Fruit fly (Drosophila melanogaster) whole organism, embryonic: Measurements from ENCODE around the gene Ide.

Experiments used
- Bdp1 ChIP-seq: fragments of 200-800 bp; sonication (Bioruptor generic); optimal IDR thresholded peaks from 3 replicates; lab custom pipeline; 2016; ENCODE audit warnings: missing biosample characterization, missing genetic modification characterization
- Blimp-1 ChIP-seq: fragments of 200-800 bp; sonication (Bioruptor generic); optimal IDR thresholded peaks from 3 replicates; lab custom pipeline; 2018; ENCODE audit warnings: missing biosample characterization, missing genetic modification characterization, mild to moderate bottlenecking, moderate library complexity, missing genetic modification reagents
- CG10147 ChIP-seq: fragments of 200-800 bp; sonication (Bioruptor generic); optimal IDR thresholded peaks from 2 replicates; lab custom pipeline; 2019; ENCODE audit warnings: missing biosample characterization, mild to moderate bottlenecking, missing genetic modification characterization, moderate library complexity
- CG11456 ChIP-seq: fragments of 200-800 bp; sonication (Bioruptor generic); IDR thresholded peaks from 3 replicates; pipeline ENCODE4 v1.3.6; 2022; ENCODE audit warnings: missing biosample characterization, missing genetic modification characterization
- CG11504 ChIP-seq: fragments of 200-800 bp; sonication (Bioruptor generic); optimal IDR thresholded peaks from 3 replicates; lab custom pipeline; 2019; ENCODE audit warnings: missing biosample characterization, mild to moderate bottlenecking, missing genetic modification characterization, moderate library complexity
- CG12769 ChIP-seq: fragments of 200-800 bp; sonication (Bioruptor generic); optimal IDR thresholded peaks from 2 replicates; lab custom pipeline; 2019; ENCODE audit warnings: missing biosample characterization, mild to moderate bottlenecking, missing genetic modification characterization, moderate library complexity
- CG13424 ChIP-seq: fragments of 200-800 bp; sonication (Bioruptor generic); optimal IDR thresholded peaks from 2 replicates; lab custom pipeline; 2019; ENCODE audit warnings: missing biosample characterization, mild to moderate bottlenecking, missing genetic modification characterization, moderate library complexity
- CG14667 ChIP-seq: fragments of 200-800 bp; sonication (Bioruptor generic); IDR thresholded peaks from 2 replicates; pipeline ENCODE4 v1.3.6; 2022; ENCODE audit warnings: missing biosample characterization, missing genetic modification characterization
- CG17361 ChIP-seq: fragments of 200-800 bp; sonication (Bioruptor generic); IDR thresholded peaks from 3 replicates; pipeline ENCODE4 v1.3.6; 2022; ENCODE audit warnings: missing biosample characterization, missing genetic modification characterization
- CG18619 ChIP-seq: fragments of 200-800 bp; sonication (Bioruptor generic); optimal IDR thresholded peaks from 3 replicates; lab custom pipeline; 2017; ENCODE audit warnings: missing biosample characterization, mild to moderate bottlenecking, missing genetic modification characterization
- CG2120 ChIP-seq: fragments of 200-800 bp; sonication (Bioruptor generic); optimal IDR thresholded peaks from 3 replicates; lab custom pipeline; 2016; ENCODE audit warnings: missing biosample characterization, missing genetic modification characterization
- CG2875 ChIP-seq: fragments of 200-800 bp; sonication (Bioruptor generic); optimal IDR thresholded peaks from 2 replicates; lab custom pipeline; 2017; ENCODE audit warnings: missing biosample characterization, mild to moderate bottlenecking, missing genetic modification characterization, missing genetic modification reagents
- CG32772 ChIP-seq: fragments of 200-800 bp; sonication (Bioruptor generic); IDR thresholded peaks from 2 replicates; pipeline ENCODE4 v1.3.6; 2022; ENCODE audit warnings: missing biosample characterization, missing genetic modification characterization
- CG6854 ChIP-seq: fragments of 200-800 bp; sonication (Bioruptor generic); optimal IDR thresholded peaks from 3 replicates; lab custom pipeline; 2017; ENCODE audit warnings: missing biosample characterization, mild to moderate bottlenecking, missing genetic modification characterization
- CG7372 ChIP-seq: fragments of 200-800 bp; sonication (Bioruptor generic); IDR thresholded peaks from 2 replicates; pipeline ENCODE4 v1.3.6; 2022; ENCODE audit warnings: missing biosample characterization, missing genetic modification characterization
- CG7839 ChIP-seq: fragments of 200-800 bp; sonication (Bioruptor generic); optimal IDR thresholded peaks from 3 replicates; lab custom pipeline; 2018; ENCODE audit warnings: missing biosample characterization, mild to moderate bottlenecking, missing genetic modification characterization, moderate library complexity
- CG7928 ChIP-seq: fragments of 200-800 bp; sonication (Bioruptor generic); optimal IDR thresholded peaks from 2 replicates; lab custom pipeline; 2017; ENCODE audit warnings: missing biosample characterization, mild to moderate bottlenecking, missing genetic modification characterization
- CG8765 ChIP-seq: fragments of 200-800 bp; sonication (Bioruptor generic); IDR thresholded peaks from 2 replicates; pipeline ENCODE4 v1.3.6; 2022; ENCODE audit warnings: missing biosample characterization, missing genetic modification characterization
- CG9817 ChIP-seq: fragments of 200-800 bp; sonication (Bioruptor generic); optimal IDR thresholded peaks from 2 replicates; lab custom pipeline; 2018; ENCODE audit warnings: missing biosample characterization, mild to moderate bottlenecking, missing genetic modification characterization, moderate library complexity
- Deaf1 ChIP-seq: fragments of 200-800 bp; optimal IDR thresholded peaks from 3 replicates; lab custom pipeline; 2019; ENCODE audit warnings: missing biosample characterization, mild to moderate bottlenecking, missing genetic modification characterization, moderate library complexity
- Doc2 ChIP-seq: fragments of 200-800 bp; sonication (Bioruptor generic); IDR thresholded peaks from 2 replicates; pipeline ENCODE4 v1.3.6; 2022; ENCODE audit warnings: missing biosample characterization, missing genetic modification characterization
- Fer3 ChIP-seq: fragments of 200-800 bp; sonication (Bioruptor generic); optimal IDR thresholded peaks from 2 replicates; lab custom pipeline; 2018; ENCODE audit warnings: missing biosample characterization, mild to moderate bottlenecking, missing genetic modification characterization, moderate library complexity
- Hmx ChIP-seq: fragments of 200-800 bp; sonication (Bioruptor generic); optimal IDR thresholded peaks from 2 replicates; lab custom pipeline; 2016; ENCODE audit warnings: missing biosample characterization, missing genetic modification characterization
- Hr51 ChIP-seq, 2 experiments: fragments of 200-800 bp; sonication (Bioruptor generic); optimal IDR thresholded peaks; 2 replicates in 1 of 2; 3 replicates in 1 of 2; lab custom pipeline; 2016 to 2018; ENCODE audit warnings: missing biosample characterization in 2 of 2, missing genetic modification characterization in 2 of 2, mild to moderate bottlenecking in 1 of 2, moderate library complexity in 1 of 2
- Hsf ChIP-seq: fragments of 200-800 bp; sonication (Bioruptor generic); optimal IDR thresholded peaks from 3 replicates; lab custom pipeline; 2016; ENCODE audit warnings: missing biosample characterization, missing genetic modification characterization
- NFAT ChIP-seq: fragments of 200-800 bp; sonication (Bioruptor generic); IDR thresholded peaks from 2 replicates; pipeline ENCODE4 v1.3.6; 2022; ENCODE audit warnings: missing biosample characterization, missing genetic modification characterization
- Poxn ChIP-seq: fragments of 200-800 bp; sonication (Bioruptor generic); IDR thresholded peaks from 2 replicates; pipeline ENCODE4 v1.3.6; 2022; ENCODE audit warnings: missing biosample characterization, missing genetic modification characterization
- Usf ChIP-seq: fragments of 200-800 bp; sonication (Bioruptor generic); optimal IDR thresholded peaks from 2 replicates; lab custom pipeline; 2017; ENCODE audit warnings: missing genotype, missing biosample characterization, missing genetic modification characterization
- bcd ChIP-seq: fragments of 200-800 bp; sonication (Bioruptor generic); optimal IDR thresholded peaks from 2 replicates; lab custom pipeline; 2017; ENCODE audit warnings: missing biosample characterization, mild to moderate bottlenecking, missing genetic modification characterization
- crc ChIP-seq: fragments of 200-800 bp; sonication (Bioruptor generic); optimal IDR thresholded peaks from 2 replicates; lab custom pipeline; 2016; ENCODE audit warnings: missing biosample characterization, missing genetic modification characterization
- crp ChIP-seq, 2 experiments: fragments of 200-800 bp; sonication (Bioruptor generic); optimal IDR thresholded peaks; 2 replicates in 1 of 2; 3 replicates in 1 of 2; lab custom pipeline; 2017; ENCODE audit warnings: missing biosample characterization in 2 of 2, missing genetic modification characterization in 2 of 2, mild to moderate bottlenecking in 1 of 2, moderate library complexity in 1 of 2
- ems ChIP-seq: fragments of 200-800 bp; sonication (Bioruptor generic); optimal IDR thresholded peaks from 3 replicates; lab custom pipeline; 2016; ENCODE audit warnings: missing biosample characterization, missing genetic modification characterization
- eyg ChIP-seq: fragments of 200-800 bp; sonication (Bioruptor generic); optimal IDR thresholded peaks from 3 replicates; lab custom pipeline; 2016; ENCODE audit warnings: missing biosample characterization, missing genetic modification characterization
- fd3F ChIP-seq: fragments of 200-800 bp; sonication (Bioruptor generic); optimal IDR thresholded peaks from 2 replicates; lab custom pipeline; 2018; ENCODE audit warnings: missing biosample characterization, mild to moderate bottlenecking, missing genetic modification characterization, moderate library complexity
- ftz-f1 ChIP-seq: fragments of 200-800 bp; sonication (Bioruptor generic); optimal IDR thresholded peaks from 2 replicates; lab custom pipeline; 2016; ENCODE audit warnings: missing biosample characterization, missing genetic modification characterization
- gsb-n ChIP-seq: fragments of 200-800 bp; sonication (Bioruptor generic); optimal IDR thresholded peaks from 3 replicates; lab custom pipeline; 2018; ENCODE audit warnings: missing biosample characterization, mild to moderate bottlenecking, missing genetic modification characterization
- jigr1 ChIP-seq: fragments of 200-800 bp; sonication (Bioruptor generic); IDR thresholded peaks from 3 replicates; pipeline ENCODE4 v1.3.6; 2022; ENCODE audit warnings: missing biosample characterization, missing genetic modification characterization
- ken ChIP-seq: fragments of 200-800 bp; sonication (Bioruptor generic); IDR thresholded peaks from 3 replicates; pipeline ENCODE4 v1.3.6; 2022; ENCODE audit warnings: missing biosample characterization, missing genetic modification characterization
- klu ChIP-seq: fragments of 200-800 bp; sonication (Bioruptor generic); IDR thresholded peaks from 2 replicates; pipeline ENCODE4 v1.3.6; 2022; ENCODE audit warnings: missing biosample characterization, missing genetic modification characterization
- nau ChIP-seq: fragments of 200-800 bp; sonication (Bioruptor generic); optimal IDR thresholded peaks from 3 replicates; lab custom pipeline; 2017; ENCODE audit warnings: missing biosample characterization, mild to moderate bottlenecking, missing genetic modification characterization, missing genetic modification reagents
- nerfin-2 ChIP-seq: fragments of 200-800 bp; sonication (Bioruptor generic); IDR thresholded peaks from 2 replicates; pipeline ENCODE4 v1.3.6; 2022; ENCODE audit warnings: missing biosample characterization, missing genetic modification characterization; ENCODE audit not compliant: partially characterized antibody
- pros ChIP-seq: fragments of 200-800 bp; sonication (Bioruptor generic); optimal IDR thresholded peaks from 3 replicates; lab custom pipeline; 2019; ENCODE audit warnings: missing biosample characterization, mild to moderate bottlenecking, missing genetic modification characterization, moderate library complexity
- pzg ChIP-seq: fragments of 200-800 bp; sonication (Bioruptor generic); optimal IDR thresholded peaks from 3 replicates; lab custom pipeline; 2018; ENCODE audit warnings: missing biosample characterization, mild to moderate bottlenecking, missing genetic modification characterization, moderate library complexity
- tgo ChIP-seq: fragments of 200-800 bp; sonication (Bioruptor generic); IDR thresholded peaks from 3 replicates; pipeline ENCODE4 v1.3.6; 2022; ENCODE audit warnings: missing biosample characterization, missing genetic modification characterization
- ttk ChIP-seq: fragments of 200-800 bp; sonication (Bioruptor generic); IDR thresholded peaks from 2 replicates; pipeline ENCODE4 v2.1.2; 2022; ENCODE audit warnings: missing biosample characterization, missing genetic modification characterization
- zen2 ChIP-seq: fragments of 200-800 bp; sonication (Bioruptor generic); IDR thresholded peaks from 3 replicates; pipeline ENCODE4 v1.3.6; 2022; ENCODE audit warnings: missing biosample characterization, missing genetic modification characterization; ENCODE audit not compliant: partially characterized antibody
- zf30C ChIP-seq: fragments of 200-800 bp; sonication (Bioruptor generic); optimal IDR thresholded peaks from 3 replicates; lab custom pipeline; 2018; ENCODE audit warnings: missing biosample characterization, mild to moderate bottlenecking, missing genetic modification characterization

The Ide gene

DNA sequence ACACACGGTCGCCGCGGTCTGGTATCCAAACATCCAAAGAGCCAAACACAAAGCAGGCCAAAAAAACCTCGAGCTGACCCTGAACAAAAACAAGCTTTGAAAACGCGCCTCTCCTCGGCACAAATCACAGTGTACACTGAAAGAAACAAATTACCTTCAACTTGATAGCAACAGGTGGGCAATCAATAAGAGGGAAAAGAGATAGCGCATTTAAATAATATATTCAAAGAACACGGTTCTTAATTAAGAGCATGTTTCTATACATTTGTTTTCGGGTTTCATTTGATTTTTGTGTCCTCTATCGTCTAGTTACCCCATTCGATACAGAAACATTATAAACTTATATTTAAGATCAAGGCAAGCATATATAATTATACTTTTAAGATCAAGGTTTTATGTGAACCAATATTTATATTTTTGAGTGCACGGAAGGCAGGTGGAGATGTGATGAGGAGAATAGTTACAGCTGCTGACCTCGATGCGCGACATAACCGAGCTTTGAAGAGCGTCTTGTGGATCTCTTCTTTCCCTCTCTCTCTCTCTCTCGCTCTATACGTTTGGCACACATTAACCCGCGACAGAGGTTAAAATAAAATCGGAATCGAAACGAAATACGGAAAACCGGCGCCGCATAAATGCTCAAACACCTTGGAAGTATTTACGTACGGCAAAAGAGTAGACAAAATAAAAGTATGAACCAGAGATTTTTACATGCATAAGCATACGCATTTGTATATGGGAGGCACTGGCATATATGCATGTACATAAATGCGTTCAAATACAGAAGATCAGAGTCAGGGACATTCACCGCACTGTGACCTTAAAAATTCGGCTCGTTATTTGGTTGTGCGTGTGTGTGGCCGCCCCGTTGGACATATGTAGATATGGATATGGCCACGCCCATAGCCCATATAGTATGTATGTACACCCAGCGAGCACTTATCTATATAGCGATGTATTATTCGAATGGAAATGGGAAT, 22.8 kb upstream of the Ide start (continued):
- TF ChIP-seq crp (GFP tag; optimal IDR thresholded peaks at IDR 0.05; lab: Kevin White, UChicago), result peak in 1 of 2 experiments; percentile 50
- no peak for TF ChIP-seq Poxn (GFP tag; lab: Robert Waterston, UW)
- peak; percentile 81 for TF ChIP-seq nau (GFP tag; lab: Kevin White, UChicago)
- peak; percentile 81 for TF ChIP-seq Blimp-1 (GFP tag; lab: Kevin White, UChicago)
- peak; percentile 23; the same call in 1 of the 2 replicates for TF ChIP-seq CG32772 (GFP tag; lab: Robert Waterston, UW)
- TF ChIP-seq CG7372 (GFP tag; lab: Robert Waterston, UW), result peak; percentile 71
- TF ChIP-seq Bdp1 (GFP tag; lab: Kevin White, UChicago), result peak; percentile 63
- peak; percentile 93 for TF ChIP-seq CG17361 (GFP tag; lab: Robert Waterston, UW)
- peak; percentile 69 for TF ChIP-seq ems (GFP tag; lab: Kevin White, UChicago)
- peak; percentile 82 for TF ChIP-seq CG9817 (tag; lab: Kevin White, UChicago)
- TF ChIP-seq Fer3, result peak; percentile 83
- peak; percentile 51 for TF ChIP-seq CG7928 (GFP tag; lab: Kevin White, UChicago)
- TF ChIP-seq CG7839 (tag; lab: Kevin White, UChicago), result peak; percentile 91
- TF ChIP-seq NFAT (GFP tag; lab: Robert Waterston, UW), result peak; percentile 57; the same call in 1 of the 2 replicates
- TF ChIP-seq Usf (GFP tag; lab: Kevin White, UChicago), result peak; percentile 39
- peak; percentile 85 for TF ChIP-seq ftz-f1 (GFP tag; lab: Kevin White, UChicago)
- TF ChIP-seq zf30C (GFP tag; lab: Kevin White, UChicago), result peak; percentile 81
- peak; percentile 81 for TF ChIP-seq CG10147
- peak; percentile 74; the same call in 2 of the 3 replicates for TF ChIP-seq CG11456
- TF ChIP-seq Hsf (GFP tag; lab: Kevin White, UChicago), result peak; percentile 86
- TF ChIP-seq Hr51 (GFP tag; optimal IDR thresholded peaks at IDR 0.05; lab: Kevin White, UChicago), result peak; percentile 55 to 92
- peak; percentile 60 for TF ChIP-seq Deaf1 (tag; lab: Kevin White, UChicago)
- TF ChIP-seq nerfin-2, result no peak
- peak; percentile 88 for TF ChIP-seq CG18619 (GFP tag; lab: Kevin White, UChicago)
- peak; percentile 79 for TF ChIP-seq tgo (GFP tag; lab: Robert Waterston, UW)
- peak; percentile 89 for TF ChIP-seq bcd (GFP tag; lab: Kevin White, UChicago)
- TF ChIP-seq CG6854, result peak; percentile 87
- peak; percentile 47 for TF ChIP-seq eyg (GFP tag; lab: Kevin White, UChicago)
- peak; percentile 52 for TF ChIP-seq crc
- peak; percentile 91 for TF ChIP-seq CG13424
- no peak for TF ChIP-seq zen2
- no peak for TF ChIP-seq CG8765 (GFP tag; lab: Robert Waterston, UW)
- TF ChIP-seq ttk (GFP tag; lab: Robert Waterston, UW), result peak; percentile 75
- TF ChIP-seq gsb-n (tag; lab: Kevin White, UChicago), result peak; percentile 76
- peak; percentile 47 for TF ChIP-seq CG14667 (GFP tag; lab: Robert Waterston, UW)
- TF ChIP-seq Hmx (GFP tag; lab: Kevin White, UChicago), result peak; percentile 69
- peak; percentile 92 for TF ChIP-seq CG11504 (tag; lab: Kevin White, UChicago)
- TF ChIP-seq Doc2, result no peak
- peak; percentile 80 for TF ChIP-seq CG2875 (GFP tag; lab: Kevin White, UChicago)
- TF ChIP-seq jigr1 (GFP tag; lab: Robert Waterston, UW), result peak; percentile 48; the same call in 1 of the 3 replicates
- TF ChIP-seq pzg (GFP tag; lab: Kevin White, UChicago), result no peak
- TF ChIP-seq CG12769 (tag; lab: Kevin White, UChicago), result peak; percentile 56
- TF ChIP-seq ken, result peak; percentile 59; the same call in 2 of the 3 replicates
- peak; percentile 65; the same call in 1 of the 2 replicates for TF ChIP-seq klu
- TF ChIP-seq fd3F (GFP tag; lab: Kevin White, UChicago), result peak; percentile 86
- TF ChIP-seq pros (GFP tag; lab: Kevin White, UChicago), result no peak
- TF ChIP-seq CG2120 (GFP tag; lab: Kevin White, UChicago), result peak; percentile 90
